Fruit fly (Drosophila melanogaster): ENCODE results near the gene CG4318.

Gene CG4318

dm6 chrX:13108144-13108824 is 46.4 kb downstream of the CG4318 start, which contains the start of gene Fer3HCH (continued):
- TF ChIP-seq CG16815 (GFP tag; optimal IDR thresholded peaks at IDR 0.05) (no peak), Lim3 (GFP tag; IDR thresholded peaks at IDR 0.05) (no peak), ci (GFP tag; IDR thresholded peaks at IDR 0.05) (peak; percentile 46; the same call in 1 of the 3 replicates), jing (GFP tag; optimal IDR thresholded peaks at IDR 0.05) (no peak), CG31224 (GFP tag; IDR thresholded peaks at IDR 0.05) (no peak), MTF-1 (GFP tag; optimal IDR thresholded peaks at IDR 0.05; ENCODE audit: borderline replicate concordance) (peak; percentile 4), CG2678 (tag; optimal IDR thresholded peaks at IDR 0.05) (peak; percentile 42), Dip2 (GFP tag; IDR thresholded peaks at IDR 0.05) (no peak), Hr3 (GFP tag; optimal IDR thresholded peaks at IDR 0.05) (no peak), Awh (GFP tag; IDR thresholded peaks at IDR 0.05) (0 out of 2 replicates have a peak, but pooled peaks have one; percentile 29), Bdp1 (GFP tag; optimal IDR thresholded peaks at IDR 0.05) (no peak), CG9932 (GFP tag; IDR thresholded peaks at IDR 0.05) (0 out of 2 replicates have a peak, but pooled peaks have one; percentile 13), CTCF (GFP tag; optimal IDR thresholded peaks at IDR 0.05) (no peak), CG34422 (GFP tag; IDR thresholded peaks at IDR 0.05) (no peak), emc (GFP tag; optimal IDR thresholded peaks at IDR 0.05) (no peak), Hr78 (GFP tag; optimal IDR thresholded peaks at IDR 0.05) (no peak), CG13775 (GFP tag; optimal IDR thresholded peaks at IDR 0.05) (no peak), sim (GFP tag; IDR thresholded peaks at IDR 0.05) (no peak), E2f1 (GFP tag; IDR thresholded peaks at IDR 0.05) (no peak), zen (tag; optimal IDR thresholded peaks at IDR 0.05) (no peak), Atf3 (GFP tag; optimal IDR thresholded peaks at IDR 0.05) (no peak), CG10209 (GFP tag; optimal IDR thresholded peaks at IDR 0.05) (no peak), CG12219 (GFP tag; optimal IDR thresholded peaks at IDR 0.05) (no peak), nmo (GFP tag; optimal IDR thresholded peaks at IDR 0.05) (no peak), CrebB (tag; optimal IDR thresholded peaks at IDR 0.05) (no peak), NC2α (GFP tag; optimal IDR thresholded peaks at IDR 0.05) (no peak), chn (GFP tag; optimal IDR thresholded peaks at IDR 0.05) (no peak), en (GFP tag; optimal IDR thresholded peaks at IDR 0.05) (no peak), eve (GFP tag; optimal IDR thresholded peaks at IDR 0.05) (no peak), onecut (GFP tag; IDR thresholded peaks at IDR 0.05) (no peak), Ssrp (tag; optimal IDR thresholded peaks at IDR 0.05) (no peak), CG2116 (GFP tag; optimal IDR thresholded peaks at IDR 0.05) (no peak), CG4282 (GFP tag; optimal IDR thresholded peaks at IDR 0.05) (no peak), dimm (GFP tag; IDR thresholded peaks at IDR 0.05) (no peak), CG10979 (tag; optimal IDR thresholded peaks at IDR 0.05) (no peak), CG17361 (GFP tag; IDR thresholded peaks at IDR 0.05) (no peak), ranshi (GFP tag; IDR thresholded peaks at IDR 0.05) (no peak), CG10321 (GFP tag; IDR thresholded peaks at IDR 0.05) (no peak), CG15011 (GFP tag; optimal IDR thresholded peaks at IDR 0.05) (no peak), sug (tag; optimal IDR thresholded peaks at IDR 0.05) (no peak), vvl (GFP tag; IDR thresholded peaks at IDR 0.05) (no peak), her (GFP tag; optimal IDR thresholded peaks at IDR 0.05) (no peak), ro (GFP tag; IDR thresholded peaks at IDR 0.05) (no peak), CG11695 (GFP tag; IDR thresholded peaks at IDR 0.05) (peak; percentile 22; the same call in 1 of the 3 replicates), Nf-YC (tag; optimal IDR thresholded peaks at IDR 0.05) (no peak), usp (GFP tag; optimal IDR thresholded peaks at IDR 0.05) (no peak), crp (GFP tag; optimal IDR thresholded peaks at IDR 0.05) (no peak), Fer2 (tag; optimal IDR thresholded peaks at IDR 0.05) (no peak), croc (GFP tag; conservative IDR thresholded peaks at IDR 0.05) (no peak), CG10543 (GFP tag; optimal IDR thresholded peaks at IDR 0.05) (no peak), Fer3 (tag; optimal IDR thresholded peaks at IDR 0.05) (no peak)
